Worm (Caenorhabditis elegans) whole organism, L3 larva: ENCODE measurements around the gene gpla-1.

Experiments used
- R02D3.7 ChIP-seq: fragments of 150-350 bp; optimal IDR thresholded peaks from 2 replicates; lab custom pipeline; 2014; ENCODE audit warnings: missing biosample characterization, missing genetic modification characterization
- ZK546.5 ChIP-seq: sonication (generic microtip); optimal IDR thresholded peaks from 2 replicates; lab custom pipeline; 2017; ENCODE audit warnings: missing biosample characterization, missing genetic modification characterization
- ama-1 ChIP-seq: fragments of 150-350 bp; optimal IDR thresholded peaks from 2 replicates; lab custom pipeline; 2018
- ceh-16 ChIP-seq: sonication (generic microtip); optimal IDR thresholded peaks from 2 replicates; lab custom pipeline; 2017; ENCODE audit warnings: missing biosample characterization, missing genetic modification characterization
- ceh-28 ChIP-seq: fragments of 150-350 bp; optimal IDR thresholded peaks from 2 replicates; lab custom pipeline; 2014; ENCODE audit warnings: missing biosample characterization, missing genetic modification reagents, missing genetic modification characterization
- ceh-82 ChIP-seq: fragments of 150-350 bp; optimal IDR thresholded peaks from 2 replicates; lab custom pipeline; 2014; ENCODE audit warnings: missing biosample characterization, missing genetic modification characterization
- ceh-9 ChIP-seq: sonication (generic microtip); optimal IDR thresholded peaks from 2 replicates; lab custom pipeline; 2018; ENCODE audit warnings: missing biosample characterization, missing genetic modification characterization
- daf-12 ChIP-seq: fragments of 150-350 bp; optimal IDR thresholded peaks from 2 replicates; lab custom pipeline; 2014; ENCODE audit warnings: missing biosample characterization, missing genetic modification reagents, missing genetic modification characterization
- egl-27 ChIP-seq: sonication (generic microtip); optimal IDR thresholded peaks from 4 replicates; lab custom pipeline; 2017; ENCODE audit warnings: missing biosample characterization, missing genetic modification reagents, missing genetic modification characterization
- egl-5 ChIP-seq: fragments of 150-350 bp; optimal IDR thresholded peaks from 2 replicates; lab custom pipeline; 2017; ENCODE audit warnings: missing biosample characterization, missing genetic modification reagents, missing genetic modification characterization, inconsistent platforms
- elt-1 ChIP-seq: fragments of 150-350 bp; optimal IDR thresholded peaks from 2 replicates; lab custom pipeline; 2014; ENCODE audit warnings: missing biosample characterization, missing genetic modification characterization
- elt-2 ChIP-seq: sonication (generic microtip); optimal IDR thresholded peaks from 2 replicates; lab custom pipeline; 2016; ENCODE audit warnings: missing genetic modification reagents, mild to moderate bottlenecking, missing genetic modification characterization, missing compliant biosample characterization
- elt-3 ChIP-seq, 3 experiments: fragments of 150-350 bp in 1 of 3; sonication (generic microtip) in 2 of 3; optimal IDR thresholded peaks; 2 replicates in 2 of 3; 4 replicates in 1 of 3; lab custom pipeline; 2014 to 2017; ENCODE audit warnings: missing biosample characterization in 3 of 3, missing genetic modification characterization in 3 of 3
- fkh-10 ChIP-seq: sonication (generic microtip); optimal IDR thresholded peaks from 2 replicates; lab custom pipeline; 2017; ENCODE audit warnings: missing biosample characterization, missing genetic modification reagents, missing genetic modification characterization
- fkh-2 ChIP-seq: fragments of 150-350 bp; optimal IDR thresholded peaks from 2 replicates; lab custom pipeline; 2014; ENCODE audit warnings: missing biosample characterization, missing genetic modification reagents, missing genetic modification characterization
- fos-1 ChIP-seq: fragments of 150-350 bp; optimal IDR thresholded peaks from 2 replicates; lab custom pipeline; 2014; ENCODE audit warnings: missing biosample characterization, missing genetic modification characterization
- hmg-11 ChIP-seq: sonication (generic microtip); optimal IDR thresholded peaks from 2 replicates; lab custom pipeline; 2016; ENCODE audit warnings: missing genetic modification characterization, missing compliant biosample characterization
- jun-1 ChIP-seq: fragments of 150-350 bp; optimal IDR thresholded peaks from 2 replicates; lab custom pipeline; 2014; ENCODE audit warnings: missing biosample characterization, missing genetic modification reagents, missing genetic modification characterization
- lin-15B ChIP-seq: fragments of 150-350 bp; optimal IDR thresholded peaks from 2 replicates; lab custom pipeline; 2014; ENCODE audit warnings: missing biosample characterization, missing genetic modification characterization
- lsy-12 ChIP-seq: sonication (generic microtip); optimal IDR thresholded peaks from 2 replicates; lab custom pipeline; 2016; ENCODE audit warnings: mild to moderate bottlenecking, missing genetic modification characterization, missing compliant biosample characterization
- mdl-1 ChIP-seq: fragments of 150-350 bp; optimal IDR thresholded peaks from 2 replicates; lab custom pipeline; 2014; ENCODE audit warnings: missing biosample characterization, missing genetic modification characterization
- mml-1 ChIP-seq: fragments of 150-350 bp; sonication (generic microtip); optimal IDR thresholded peaks from 3 replicates; lab custom pipeline; 2014; ENCODE audit warnings: missing biosample characterization, missing genetic modification characterization
- nfya-1 ChIP-seq: sonication (generic microtip); optimal IDR thresholded peaks from 2 replicates; lab custom pipeline; 2017; ENCODE audit warnings: missing genetic modification characterization, mild to moderate bottlenecking, missing compliant biosample characterization, antibody characterized with exemption, moderate library complexity; ENCODE audit not compliant: insufficient read depth
- nhr-12 ChIP-seq: fragments of 150-350 bp; optimal IDR thresholded peaks from 2 replicates; lab custom pipeline; 2014; ENCODE audit warnings: missing biosample characterization, missing genetic modification characterization
- nhr-23 ChIP-seq: fragments of 150-350 bp; optimal IDR thresholded peaks from 2 replicates; lab custom pipeline; 2014; ENCODE audit warnings: missing biosample characterization, missing genetic modification reagents, missing genetic modification characterization
- nhr-237 ChIP-seq: fragments of 150-350 bp; optimal IDR thresholded peaks from 2 replicates; lab custom pipeline; 2014; ENCODE audit warnings: missing biosample characterization, missing genetic modification characterization
- nhr-25 ChIP-seq: sonication (generic microtip); optimal IDR thresholded peaks from 2 replicates; lab custom pipeline; 2017; ENCODE audit warnings: missing biosample characterization, missing genetic modification characterization
- nhr-43 ChIP-seq: sonication (generic microtip); optimal IDR thresholded peaks from 2 replicates; lab custom pipeline; 2016; ENCODE audit warnings: mild to moderate bottlenecking, missing genetic modification characterization, missing compliant biosample characterization; ENCODE audit not compliant: poor library complexity, severe bottlenecking
- nhr-67 ChIP-seq: fragments of 150-350 bp; optimal IDR thresholded peaks from 2 replicates; lab custom pipeline; 2014; ENCODE audit warnings: missing biosample characterization, missing genetic modification characterization
- nhr-76 ChIP-seq: fragments of 150-350 bp; sonication (generic microtip); optimal IDR thresholded peaks from 5 replicates; lab custom pipeline; 2014; ENCODE audit warnings: missing biosample characterization, missing genetic modification characterization
- nhr-77 ChIP-seq: fragments of 150-350 bp; optimal IDR thresholded peaks from 2 replicates; lab custom pipeline; 2014; ENCODE audit warnings: missing biosample characterization, missing genetic modification characterization
- pha-4 ChIP-seq: fragments of 150-350 bp; optimal IDR thresholded peaks from 2 replicates; lab custom pipeline; 2014; ENCODE audit warnings: missing biosample characterization, missing genetic modification reagents, missing genetic modification characterization
- pqm-1 ChIP-seq: fragments of 150-350 bp; optimal IDR thresholded peaks from 2 replicates; lab custom pipeline; 2017; ENCODE audit warnings: missing biosample characterization, missing genetic modification characterization, inconsistent platforms
- sea-2 ChIP-seq: fragments of 150-350 bp; sonication (generic microtip); optimal IDR thresholded peaks from 4 replicates; lab custom pipeline; 2014; ENCODE audit warnings: missing biosample characterization, missing genetic modification reagents, missing genetic modification characterization
- skn-1 ChIP-seq: fragments of 150-350 bp; optimal IDR thresholded peaks from 2 replicates; lab custom pipeline; 2014; ENCODE audit warnings: missing biosample characterization, missing genetic modification characterization
- snpc-4 ChIP-seq: fragments of 150-350 bp; optimal IDR thresholded peaks from 2 replicates; lab custom pipeline; 2014; ENCODE audit warnings: missing biosample characterization, missing genetic modification characterization
- tbx-2 ChIP-seq: sonication (generic microtip); optimal IDR thresholded peaks from 2 replicates; lab custom pipeline; 2016; ENCODE audit warnings: mild to moderate bottlenecking, missing genetic modification characterization, missing compliant biosample characterization
- zag-1 ChIP-seq: fragments of 150-350 bp; optimal IDR thresholded peaks from 2 replicates; lab custom pipeline; 2014; ENCODE audit warnings: missing biosample characterization, missing genetic modification characterization
- ztf-11 ChIP-seq: fragments of 150-350 bp; optimal IDR thresholded peaks from 2 replicates; lab custom pipeline; 2014; ENCODE audit warnings: missing biosample characterization, missing genetic modification characterization
- ztf-4 ChIP-seq: fragments of 150-350 bp; optimal IDR thresholded peaks from 2 replicates; lab custom pipeline; 2014; ENCODE audit warnings: missing biosample characterization, missing genetic modification characterization

The gpla-1 gene

ce11 chrV:11900127-11900526 lies 37.5 kb downstream of the gpla-1 start:
- TF ChIP-seq nhr-77 (tag; lab: Kevin White, UChicago) (no peak), ceh-9 (tag; lab: Kevin White, UChicago) (no peak), elt-2 (tag; lab: Kevin White, UChicago) (peak; percentile 84), ZK546.5 (tag; lab: Kevin White, UChicago) (no peak), nhr-25 (tag; lab: Kevin White, UChicago) (no peak), zag-1 (tag; lab: Kevin White, UChicago) (no peak), pqm-1 (tag; lab: Kevin White, UChicago) (peak; percentile 72), lsy-12 (tag; lab: Kevin White, UChicago) (no peak)

DNA sequence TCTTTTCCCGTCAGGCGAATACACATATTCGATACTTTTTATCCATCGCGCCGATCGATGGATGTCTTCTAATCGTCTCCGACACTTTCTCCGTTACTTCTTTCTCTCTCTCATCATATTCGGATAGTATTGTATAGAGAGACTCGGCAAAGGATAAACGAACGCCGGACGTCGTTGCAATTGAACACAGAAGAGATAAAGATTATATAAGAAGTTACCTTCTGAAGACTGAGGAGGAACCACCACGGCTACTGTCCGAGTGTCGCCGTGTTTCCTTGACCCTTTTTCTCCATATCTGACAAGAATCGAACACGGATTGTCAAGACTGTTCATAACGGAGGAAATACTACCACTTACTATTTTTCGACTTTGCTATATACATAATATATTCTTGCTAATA lies 38.5 kb downstream of the gpla-1 start, which contains the start of gene sma-1:
Gene sma-1, plus strand, starts transcription at position 301 of the 400 bp plus-strand sequence.
- TF ChIP-seq nhr-12 (tag; lab: Kevin White, UChicago) (no peak), nhr-25 (tag; lab: Kevin White, UChicago) (no peak), lsy-12 (tag; lab: Kevin White, UChicago) (no peak), snpc-4 (tag; lab: Kevin White, UChicago) (no peak)

DNA sequence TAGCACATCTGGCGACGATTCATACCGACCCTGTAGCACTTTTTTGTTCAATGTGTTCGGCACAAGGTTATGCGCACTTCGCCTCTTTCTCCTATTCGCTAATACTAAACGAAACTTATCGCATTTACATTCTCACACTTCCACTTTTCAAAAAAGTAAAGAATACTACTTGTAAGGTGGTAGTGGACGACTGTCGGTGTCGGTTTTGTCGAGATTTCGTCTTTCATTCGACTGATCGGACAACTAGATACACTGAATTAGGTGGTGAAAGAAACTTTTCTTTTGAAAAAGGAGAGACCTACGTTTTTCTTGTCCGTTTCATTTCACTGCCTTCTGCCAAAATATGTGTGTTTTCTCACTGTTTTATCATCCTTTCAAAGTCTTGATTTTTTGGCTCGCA lies 40.0 kb downstream of the gpla-1 start:
- TF ChIP-seq nhr-25 (tag; lab: Kevin White, UChicago) (peak; percentile 19), fos-1 (tag; lab: Kevin White, UChicago) (no peak), jun-1 (tag; lab: Kevin White, UChicago) (no peak), ceh-82 (tag; lab: Kevin White, UChicago) (no peak), elt-1 (no peak)

DNA sequence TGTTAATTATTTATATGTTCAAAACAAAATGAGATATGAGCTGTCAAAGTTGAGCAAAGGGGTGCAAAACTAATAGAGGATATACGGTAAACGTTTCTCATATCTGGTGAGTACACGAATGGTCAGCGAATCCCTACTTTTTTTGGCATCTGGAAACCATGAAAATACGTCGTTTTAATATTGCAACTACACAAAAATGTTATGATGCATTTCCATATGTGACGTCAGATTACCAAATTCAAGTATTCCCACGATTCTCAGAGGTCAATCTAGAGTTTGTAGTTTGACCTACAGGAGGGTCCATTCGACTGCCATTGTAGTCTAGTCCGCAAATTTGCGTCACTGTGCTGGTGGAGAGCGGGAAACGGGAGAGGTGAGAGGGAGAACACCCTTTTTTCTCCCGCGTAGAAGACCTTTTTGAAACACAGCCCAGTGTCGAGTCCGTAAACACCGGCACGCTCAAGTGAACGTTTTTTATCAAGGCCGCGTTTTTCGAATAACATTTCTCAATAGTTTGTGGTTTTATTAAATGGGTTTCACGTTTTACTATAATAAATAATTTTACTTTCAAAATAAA lies 41.2 kb downstream of the gpla-1 start:
- TF ChIP-seq nhr-43 (tag; lab: Kevin White, UChicago) (no peak), ceh-16 (no peak), zag-1 (tag; lab: Kevin White, UChicago) (no peak), elt-2 (tag; lab: Kevin White, UChicago) (peak; percentile 60), snpc-4 (tag; lab: Kevin White, UChicago) (no peak), mdl-1 (tag; lab: Kevin White, UChicago) (no peak), ceh-82 (tag; lab: Kevin White, UChicago) (no peak), pha-4 (peak; percentile 57), daf-12 (tag; lab: Kevin White, UChicago) (no peak), elt-1 (no peak), jun-1 (tag; lab: Kevin White, UChicago) (no peak), nhr-67 (no peak), fkh-2 (no peak), lin-15B (tag; lab: Kevin White, UChicago) (peak; percentile 38), skn-1 (tag; lab: Kevin White, UChicago) (no peak), egl-27 (tag; lab: Kevin White, UChicago) (no peak), hmg-11 (tag; lab: Kevin White, UChicago) (peak; percentile 9), nhr-25 (tag; lab: Kevin White, UChicago) (peak; percentile 84), R02D3.7 (tag; lab: Kevin White, UChicago) (no peak), ZK546.5 (tag; lab: Kevin White, UChicago) (no peak), fos-1 (tag; lab: Kevin White, UChicago) (no peak), mml-1 (tag; lab: Kevin White, UChicago) (no peak), nhr-77 (tag; lab: Kevin White, UChicago) (no peak), nhr-23 (peak; percentile 36), pqm-1 (tag; lab: Kevin White, UChicago) (peak; percentile 24), nhr-237 (no peak)

DNA sequence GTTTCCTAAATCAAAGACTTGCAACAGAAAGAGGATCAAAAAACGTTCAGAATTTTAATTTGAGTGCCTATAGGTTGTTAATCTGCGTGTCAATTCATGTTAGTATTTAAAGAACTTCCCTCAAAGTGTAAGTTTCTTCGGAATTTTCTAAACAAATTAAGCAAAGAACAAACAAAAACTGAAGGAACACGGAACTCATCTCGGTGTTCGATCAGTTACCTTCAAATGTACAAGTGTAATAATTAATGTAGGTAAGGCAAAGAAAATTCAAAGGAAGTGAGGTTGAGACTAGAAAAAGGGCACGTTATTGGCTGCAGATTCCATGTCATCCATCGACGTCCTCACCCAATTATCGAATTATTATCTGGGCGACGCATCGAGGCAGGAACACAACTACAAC lies 43.6 kb downstream of the gpla-1 start, which contains the start of gene K12G11.6:
Gene K12G11.6, plus strand, starts transcription at position 357 of the 400 bp plus-strand sequence.
- no peak for TF ChIP-seq tbx-2 (tag; lab: Kevin White, UChicago)
- no peak for TF ChIP-seq ceh-16
- no peak for TF ChIP-seq ama-1 (lab: Kevin White, UChicago)
- no peak for TF ChIP-seq mdl-1 (tag; lab: Kevin White, UChicago)
- TF ChIP-seq ztf-11, result no peak
- TF ChIP-seq ztf-4, result no peak
- TF ChIP-seq fkh-10 (GFP tag; lab: Kevin White, UChicago), result no peak
- no peak for TF ChIP-seq lin-15B (tag; lab: Kevin White, UChicago)
- no peak for TF ChIP-seq egl-5 (tag; lab: Kevin White, UChicago)
- no peak for TF ChIP-seq nhr-67
- no peak for TF ChIP-seq ceh-28 (tag; lab: Kevin White, UChicago)
- no peak for TF ChIP-seq nfya-1 (tag; lab: Kevin White, UChicago)
- TF ChIP-seq nhr-76 (tag; lab: Kevin White, UChicago), result no peak
- no peak for TF ChIP-seq elt-3 (tag; optimal IDR thresholded peaks at IDR 0.05; lab: Kevin White, UChicago)
- TF ChIP-seq skn-1 (tag; lab: Kevin White, UChicago), result no peak
- no peak for TF ChIP-seq ZK546.5 (tag; lab: Kevin White, UChicago)
- no peak for TF ChIP-seq jun-1 (tag; lab: Kevin White, UChicago)
- TF ChIP-seq sea-2, result no peak
- TF ChIP-seq pha-4, result no peak
- no peak for TF ChIP-seq nhr-12 (tag; lab: Kevin White, UChicago)
